Worm (Caenorhabditis elegans) whole organism, L1 larva: ENCODE measurements around the gene heh-1.

Experiments
- aly-2 ChIP-seq: fragments of 150-350 bp; optimal IDR thresholded peaks from 2 replicates; lab custom pipeline; 2014; ENCODE audit warnings: missing biosample characterization, missing genetic modification characterization
- ama-1 ChIP-seq: fragments of 150-350 bp; optimal IDR thresholded peaks from 2 replicates; lab custom pipeline; 2014
- ceh-90 ChIP-seq: sonication (generic microtip); optimal IDR thresholded peaks from 2 replicates; lab custom pipeline; 2016; ENCODE audit warnings: missing genetic modification characterization, missing compliant biosample characterization
- fkh-10 ChIP-seq: sonication (generic microtip); optimal IDR thresholded peaks from 2 replicates; lab custom pipeline; 2017; ENCODE audit warnings: missing biosample characterization, missing genetic modification reagents, missing genetic modification characterization

ce11 chrIII:3222707-3223106 lies 23.4 kb upstream of the heh-1 start:
- TF ChIP-seq fkh-10 (GFP tag; lab: Kevin White, UChicago) = no peak
- no peak for TF ChIP-seq aly-2 (tag; lab: Kevin White, UChicago)
- no peak for TF ChIP-seq ceh-90 (tag; lab: Kevin White, UChicago)
- no peak for TF ChIP-seq ama-1 (lab: Kevin White, UChicago)
